Fruit fly (Drosophila melanogaster): ENCODE measurements around the gene Atg3.
A peak's percentile ranks its signal among the peaks of the same experiment; 100 is the strongest.

The Atg3 gene

DNA sequence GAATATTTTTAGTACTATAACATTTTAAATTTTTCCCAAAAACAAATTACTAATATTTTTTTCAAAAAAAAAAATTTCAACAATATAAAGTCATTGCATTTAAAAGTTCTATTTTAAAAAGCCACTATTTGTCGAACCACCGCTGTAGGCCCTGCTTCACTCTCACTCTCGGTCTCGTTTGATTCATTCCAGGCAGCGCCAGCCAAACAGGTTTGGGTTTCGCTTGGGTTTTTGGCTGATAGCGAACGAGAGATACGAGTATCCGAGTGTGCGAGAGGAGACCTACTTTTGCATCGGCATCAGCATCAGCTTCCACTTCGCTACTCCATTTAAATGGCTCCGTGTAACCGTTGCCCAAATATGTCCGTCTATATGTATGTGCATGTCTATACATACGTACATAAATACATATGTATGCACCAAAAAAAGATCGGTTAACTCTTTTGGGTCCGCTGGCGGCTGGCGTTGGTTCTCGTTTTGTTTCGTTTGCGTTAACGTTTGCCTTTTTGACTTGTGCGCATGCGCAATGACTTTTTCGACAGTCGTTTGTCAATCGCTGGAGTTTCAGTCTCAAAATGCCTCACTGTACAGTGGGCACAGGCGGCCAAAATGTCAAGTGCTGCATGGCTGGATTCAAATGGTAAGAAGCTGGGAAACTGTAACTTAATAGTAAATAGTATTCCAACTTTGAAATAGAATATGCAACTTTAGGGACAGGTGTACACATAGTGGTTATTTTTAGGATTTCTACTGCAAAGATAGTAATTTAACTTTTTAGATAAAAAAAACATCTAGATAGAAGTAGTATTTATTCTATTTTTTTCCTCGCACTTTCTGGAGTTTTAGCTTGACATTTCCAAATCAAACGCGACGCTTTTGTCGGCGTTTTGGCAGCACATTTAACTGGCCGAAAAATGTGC is 20.6 kb downstream of the Atg3 start (continued):
- TF ChIP-seq CG12391 (tag; optimal IDR thresholded peaks at IDR 0.05) (peak; percentile 72), CG10209 (GFP tag; optimal IDR thresholded peaks at IDR 0.05) (peak; percentile 78), CG11560 (tag; IDR thresholded peaks at IDR 0.05) (no peak), CG15011 (GFP tag; optimal IDR thresholded peaks at IDR 0.05) (peak; percentile 69), Aef1 (GFP tag; IDR thresholded peaks at IDR 0.05) (peak; percentile 82), Oaz (GFP tag; IDR thresholded peaks at IDR 0.05) (peak; percentile 25), CG6272 (GFP tag; IDR thresholded peaks at IDR 0.05) (peak; percentile 46; the same call in 1 of the 2 replicates), sug (tag; optimal IDR thresholded peaks at IDR 0.05) (peak; percentile 44), gem (tag; optimal IDR thresholded peaks at IDR 0.05) (peak; percentile 88), CG3838 (GFP tag; optimal IDR thresholded peaks at IDR 0.05) (peak; percentile 35), CG9727 (GFP tag; optimal IDR thresholded peaks at IDR 0.05) (peak; percentile 45), zen2 (GFP tag; IDR thresholded peaks at IDR 0.05; ENCODE audit: partially characterized antibody) (no peak), CG30403 (GFP tag; optimal IDR thresholded peaks at IDR 0.05) (peak; percentile 80), CG5953 (GFP tag; IDR thresholded peaks at IDR 0.05) (peak; percentile 46; the same call in 1 of the 2 replicates), az2 (GFP tag; optimal IDR thresholded peaks at IDR 0.05) (peak; percentile 73), corto (GFP tag; optimal IDR thresholded peaks at IDR 0.05) (no peak), CG42726 (GFP tag; IDR thresholded peaks at IDR 0.05; ENCODE audit: partially characterized antibody) (no peak), gce (GFP tag; IDR thresholded peaks at IDR 0.05) (peak; percentile 30; the same call in 1 of the 3 replicates), Stat92E (GFP tag; optimal IDR thresholded peaks at IDR 0.05) (no peak), CG9437 (GFP tag; optimal IDR thresholded peaks at IDR 0.05) (peak; percentile 83), sim (GFP tag; IDR thresholded peaks at IDR 0.05) (no peak), Ravus (GFP tag; IDR thresholded peaks at IDR 0.05) (no peak), Meics (GFP tag; optimal IDR thresholded peaks at IDR 0.05) (peak; percentile 81), prd (optimal IDR thresholded peaks at IDR 0.05) (no peak), prd (GFP tag; IDR thresholded peaks at IDR 0.05) (peak; percentile 68), Dref (GFP tag; IDR thresholded peaks at IDR 0.05) (no peak), otp (GFP tag; IDR thresholded peaks at IDR 0.05) (peak; percentile 51; the same call in 1 of the 3 replicates), en (GFP tag; optimal IDR thresholded peaks at IDR 0.05) (peak; percentile 40), HmgZ (tag; optimal IDR thresholded peaks at IDR 0.05) (peak; percentile 39), CG1024 (GFP tag; IDR thresholded peaks at IDR 0.05) (no peak), klu (GFP tag; IDR thresholded peaks at IDR 0.05) (0 out of 2 replicates have a peak, but pooled peaks have one; percentile 35), CG10462 (GFP tag; optimal IDR thresholded peaks at IDR 0.05) (peak; percentile 20), CG15514 (GFP tag; optimal IDR thresholded peaks at IDR 0.05) (peak; percentile 49), vnd (GFP tag; IDR thresholded peaks at IDR 0.05; ENCODE audit: partially characterized antibody) (no peak), B-H1 (GFP tag; IDR thresholded peaks at IDR 0.05) (peak; percentile 55), insv (GFP tag; optimal IDR thresholded peaks at IDR 0.05) (no peak), ash1 (GFP tag; optimal IDR thresholded peaks at IDR 0.05) (no peak), D19B (GFP tag; optimal IDR thresholded peaks at IDR 0.05) (peak; percentile 27), CG3407 (GFP tag; optimal IDR thresholded peaks at IDR 0.05) (peak; percentile 38), CG8089 (GFP tag; optimal IDR thresholded peaks at IDR 0.05) (no peak), Deaf1 (tag; optimal IDR thresholded peaks at IDR 0.05) (peak; percentile 30), Fer2 (tag; optimal IDR thresholded peaks at IDR 0.05) (no peak), TFAM (GFP tag; optimal IDR thresholded peaks at IDR 0.05) (no peak), CG10321 (GFP tag; IDR thresholded peaks at IDR 0.05) (peak; percentile 18; the same call in 1 of the 2 replicates), Dfd (GFP tag; optimal IDR thresholded peaks at IDR 0.05) (no peak), CG7357 (GFP tag; IDR thresholded peaks at IDR 0.05) (peak; percentile 53; the same call in 2 of the 3 replicates), CG14965 (GFP tag; optimal IDR thresholded peaks at IDR 0.05; ENCODE audit: borderline replicate concordance) (no peak), chif (GFP tag; optimal IDR thresholded peaks at IDR 0.05) (peak; percentile 37 to 61)

Measured in whole organism, embryonic.